Worm (Caenorhabditis elegans): Measurements from ENCODE around the gene F59A6.11.

- TF ChIP-seq him-1 (tag; optimal IDR thresholded peaks at IDR 0.05) (no peak), W03F9.2 (tag; optimal IDR thresholded peaks at IDR 0.05) (no peak)
These were observed 41.4 kb upstream of the F59A6.11 start, which contains the start of gene golg-2 for ce11 chrII:5039912-5040311.

All from whole organism, L4/young adult.